Worm (Caenorhabditis elegans) whole organism, young adult: Measurements from ENCODE around the gene F53G2.13.

Source experiments
- B0261.1 ChIP-seq: sonication (generic microtip); optimal IDR thresholded peaks from 2 replicates; lab custom pipeline; 2016; ENCODE audit warnings: mild to moderate bottlenecking, missing genetic modification characterization, moderate library complexity, missing compliant biosample characterization
- D2030.7 ChIP-seq: fragments of 200-800 bp; sonication (Bioruptor generic); IDR thresholded peaks from 2 replicates; pipeline ENCODE4 v1.3.6; 2022; ENCODE audit warnings: missing genetic modification reagents, missing genetic modification characterization, missing compliant biosample characterization
- F39B2.1 ChIP-seq: fragments of 200-800 bp; sonication (Bioruptor generic); IDR thresholded peaks from 2 replicates; pipeline ENCODE4 v1.3.6; 2022; ENCODE audit warnings: missing genetic modification reagents, missing genetic modification characterization, missing compliant biosample characterization
- Y56A3A.18 ChIP-seq: fragments of 200-800 bp; sonication (Bioruptor generic); IDR thresholded peaks from 2 replicates; pipeline ENCODE4 v1.3.6; 2022; ENCODE audit warnings: missing genetic modification reagents, missing genetic modification characterization, missing compliant biosample characterization
- Y79H2A.3 ChIP-seq: fragments of 200-800 bp; sonication (Bioruptor generic); conservative IDR thresholded peaks from 2 replicates; pipeline ENCODE4 v1.3.6; 2022; ENCODE audit warnings: missing genetic modification reagents, missing genetic modification characterization, missing compliant biosample characterization
- Y95B8A.8 ChIP-seq: fragments of 200-800 bp; sonication (Bioruptor generic); IDR thresholded peaks from 2 replicates; pipeline ENCODE4 v1.3.6; 2022; ENCODE audit warnings: missing genetic modification reagents, missing genetic modification characterization, missing compliant biosample characterization
- akir-1 ChIP-seq: fragments of 200-800 bp; sonication (Bioruptor generic); optimal IDR thresholded peaks from 2 replicates; lab custom pipeline; 2018; ENCODE audit warnings: mild to moderate bottlenecking, missing genetic modification characterization, moderate library complexity, missing compliant biosample characterization
- atf-7 ChIP-seq: sonication (generic microtip); optimal IDR thresholded peaks from 2 replicates; lab custom pipeline; 2017; ENCODE audit warnings: mild to moderate bottlenecking, missing genetic modification characterization, missing compliant biosample characterization
- attf-6 ChIP-seq: fragments of 200-800 bp; sonication (Bioruptor generic); IDR thresholded peaks from 2 replicates; pipeline ENCODE4 v1.3.6; 2022; ENCODE audit warnings: missing genetic modification reagents, missing genetic modification characterization, missing compliant biosample characterization
- cebp-2 ChIP-seq: fragments of 200-800 bp; sonication (Bioruptor generic); IDR thresholded peaks from 2 replicates; pipeline ENCODE4 v1.3.6; 2022; ENCODE audit warnings: missing genetic modification characterization, missing compliant biosample characterization
- ceh-27 ChIP-seq: fragments of 200-800 bp; sonication (Bioruptor generic); optimal IDR thresholded peaks from 2 replicates; lab custom pipeline; 2018; ENCODE audit warnings: mild to moderate bottlenecking, missing genetic modification characterization, moderate library complexity, missing compliant biosample characterization
- dpl-1 ChIP-seq: fragments of 150-350 bp; optimal IDR thresholded peaks from 2 replicates; lab custom pipeline; 2014; ENCODE audit warnings: missing biosample characterization, missing genetic modification reagents, missing genetic modification characterization
- egl-44 ChIP-seq: fragments of 200-800 bp; sonication (Bioruptor generic); IDR thresholded peaks from 2 replicates; pipeline ENCODE4 v1.3.6; 2022; ENCODE audit warnings: missing genetic modification reagents, missing genetic modification characterization, missing compliant biosample characterization
- egrh-3 ChIP-seq: fragments of 200-800 bp; sonication (Bioruptor generic); IDR thresholded peaks from 2 replicates; pipeline ENCODE4 v1.3.6; 2022; ENCODE audit warnings: missing genetic modification reagents, missing genetic modification characterization, missing compliant biosample characterization
- ets-4 ChIP-seq: fragments of 200-800 bp; sonication (Bioruptor generic); optimal IDR thresholded peaks from 2 replicates; lab custom pipeline; 2018; ENCODE audit warnings: mild to moderate bottlenecking, missing genetic modification characterization, missing compliant biosample characterization
- gei-17 ChIP-seq: fragments of 200-800 bp; sonication (Bioruptor generic); optimal IDR thresholded peaks from 2 replicates; lab custom pipeline; 2018; ENCODE audit warnings: mild to moderate bottlenecking, missing genetic modification characterization, missing compliant biosample characterization
- hlh-26 ChIP-seq: fragments of 200-800 bp; sonication (Bioruptor generic); conservative IDR thresholded peaks from 2 replicates; pipeline ENCODE4 v1.3.6; 2022; ENCODE audit warnings: missing genetic modification reagents, missing genetic modification characterization, missing compliant biosample characterization
- hmg-1.2 ChIP-seq: fragments of 200-800 bp; sonication (Bioruptor generic); IDR thresholded peaks from 2 replicates; pipeline ENCODE4 v1.3.6; 2022; ENCODE audit warnings: missing genetic modification reagents, missing genetic modification characterization, missing compliant biosample characterization
- lag-1 ChIP-seq: fragments of 200-800 bp; sonication (Bioruptor generic); IDR thresholded peaks from 2 replicates; pipeline ENCODE4 v1.3.6; 2022; ENCODE audit warnings: missing genetic modification reagents, missing genetic modification characterization, missing compliant biosample characterization
- let-526 ChIP-seq: fragments of 200-800 bp; sonication (Bioruptor generic); IDR thresholded peaks from 2 replicates; pipeline ENCODE4 v1.3.6; 2022; ENCODE audit warnings: missing genetic modification reagents, missing genetic modification characterization, missing compliant biosample characterization
- let-607 ChIP-seq, 2 experiments: fragments of 200-800 bp in 1 of 2; sonication (Bioruptor generic) in 1 of 2; sonication (generic microtip) in 1 of 2; optimal IDR thresholded peaks; 2 replicates each; lab custom pipeline; 2016 to 2018; ENCODE audit warnings: mild to moderate bottlenecking in 2 of 2, missing compliant biosample characterization in 2 of 2, missing genetic modification characterization in 2 of 2, moderate library complexity in 2 of 2, missing genotype in 1 of 2
- lin-35 ChIP-seq, 3 experiments: fragments of 150-350 bp in 2 of 3; sonication (generic microtip) in 1 of 3; optimal IDR thresholded peaks; 2 replicates each; lab custom pipeline; 2014 to 2018; ENCODE audit warnings: missing biosample characterization in 3 of 3, missing genetic modification characterization in 3 of 3, missing genetic modification reagents in 3 of 3
- lir-1 ChIP-seq: fragments of 200-800 bp; sonication (Bioruptor generic); conservative IDR thresholded peaks from 2 replicates; pipeline ENCODE4 v1.3.6; 2022; ENCODE audit warnings: missing genetic modification reagents, missing genetic modification characterization, missing compliant biosample characterization
- lsy-27 ChIP-seq: sonication (generic microtip); optimal IDR thresholded peaks from 2 replicates; lab custom pipeline; 2017; ENCODE audit warnings: missing genetic modification characterization, mild to moderate bottlenecking, missing compliant biosample characterization, antibody characterized with exemption, missing genotype, borderline replicate concordance; ENCODE audit not compliant: insufficient read depth
- mel-28 ChIP-seq: sonication (generic microtip); optimal IDR thresholded peaks from 2 replicates; lab custom pipeline; 2016; ENCODE audit warnings: borderline replicate concordance, mild to moderate bottlenecking, missing genetic modification characterization, missing compliant biosample characterization
- mxl-1 ChIP-seq: sonication (generic microtip); optimal IDR thresholded peaks from 2 replicates; lab custom pipeline; 2016; ENCODE audit warnings: missing genetic modification characterization, missing compliant biosample characterization
- nhr-179 ChIP-seq: sonication (generic microtip); optimal IDR thresholded peaks from 2 replicates; lab custom pipeline; 2016; ENCODE audit warnings: mild to moderate bottlenecking, missing genetic modification characterization, missing compliant biosample characterization
- nhr-80 ChIP-seq: sonication (generic microtip); optimal IDR thresholded peaks from 2 replicates; lab custom pipeline; 2016; ENCODE audit warnings: missing genetic modification characterization, missing compliant biosample characterization
- nhr-90 ChIP-seq: sonication (generic microtip); optimal IDR thresholded peaks from 2 replicates; lab custom pipeline; 2016; ENCODE audit warnings: missing genotype, mild to moderate bottlenecking, missing genetic modification characterization, missing compliant biosample characterization
- rec-8 ChIP-seq, 2 experiments: sonication (generic microtip); optimal IDR thresholded peaks; 2 replicates each; lab custom pipeline; 2016; ENCODE audit warnings: mild to moderate bottlenecking in 2 of 2, missing genetic modification characterization in 2 of 2, missing genetic modification reagents in 2 of 2, missing genotype in 2 of 2, missing biosample characterization in 1 of 2, missing compliant biosample characterization in 1 of 2, moderate library complexity in 1 of 2
- zfh-2 ChIP-seq: fragments of 200-800 bp; sonication (Bioruptor generic); conservative IDR thresholded peaks from 2 replicates; pipeline ENCODE4 v1.3.6; 2022; ENCODE audit warnings: missing genetic modification reagents, missing genetic modification characterization, missing compliant biosample characterization
- ztf-25 ChIP-seq: fragments of 200-800 bp; sonication (Bioruptor generic); IDR thresholded peaks from 2 replicates; pipeline ENCODE4 v1.3.6; 2022; ENCODE audit warnings: missing genetic modification reagents, missing genetic modification characterization, missing compliant biosample characterization
- ztf-3 ChIP-seq: fragments of 200-800 bp; sonication (Bioruptor generic); optimal IDR thresholded peaks from 2 replicates; lab custom pipeline; 2018; ENCODE audit warnings: mild to moderate bottlenecking, missing genetic modification characterization, missing compliant biosample characterization

The F53G2.13 gene

ce11 chrII:2438944-2439343 lies 44.7 kb upstream of the F53G2.13 start:
- TF ChIP-seq nhr-90 (tag; lab: Kevin White, UChicago), result no peak
- TF ChIP-seq, all 124 proteins: peak for 0

ce11 chrII:2440312-2440711 lies 43.3 kb upstream of the F53G2.13 start:
- no peak for TF ChIP-seq akir-1 (GFP tag; lab: Kevin White, UChicago)
- TF ChIP-seq dpl-1 (GFP tag; lab: Kevin White, UChicago), result no peak
- peak; percentile 51 for TF ChIP-seq hmg-1.2 (GFP tag; lab: Robert Waterston, UW)

ce11 chrII:2442243-2442642 lies 41.4 kb upstream of the F53G2.13 start:
- no peak for TF ChIP-seq mel-28 (tag; lab: Kevin White, UChicago)
- TF ChIP-seq let-526 (GFP tag; lab: Robert Waterston, UW), result no peak
- TF ChIP-seq lir-1 (GFP tag; lab: Robert Waterston, UW), result no peak
- TF ChIP-seq nhr-80 (tag; lab: Kevin White, UChicago), result peak; percentile 30

- TF ChIP-seq B0261.1 (tag; lab: Kevin White, UChicago), result no peak
- TF ChIP-seq rec-8 (tag; optimal IDR thresholded peaks at IDR 0.05; lab: Kevin White, UChicago), result no peak
- TF ChIP-seq nhr-179 (tag; lab: Kevin White, UChicago), result no peak
- TF ChIP-seq Y95B8A.8 (GFP tag; lab: Robert Waterston, UW), result no peak
- TF ChIP-seq atf-7 (tag; lab: Kevin White, UChicago), result no peak
- no peak for TF ChIP-seq attf-6
- TF ChIP-seq F39B2.1 (GFP tag; lab: Robert Waterston, UW), result no peak
- no peak for TF ChIP-seq lag-1
- no peak for TF ChIP-seq mxl-1 (tag; lab: Kevin White, UChicago)
- TF ChIP-seq D2030.7 (GFP tag; lab: Robert Waterston, UW), result no peak
- no peak for TF ChIP-seq ztf-25 (GFP tag; lab: Robert Waterston, UW)
- TF ChIP-seq cebp-2 (GFP tag; lab: Robert Waterston, UW), result no peak
- TF ChIP-seq hlh-26 (GFP tag; lab: Robert Waterston, UW), result no peak
- no peak for TF ChIP-seq lir-1 (GFP tag; lab: Robert Waterston, UW)
- no peak for TF ChIP-seq Y56A3A.18 (GFP tag; lab: Robert Waterston, UW)
Observed at ce11 chrII:2442979-2443378, 40.6 kb upstream of the F53G2.13 start, which contains the start of gene vab-19. Gene vab-19, plus strand, starts transcription at chrII:2443279.

ce11 chrII:2445164-2445563 lies 38.4 kb upstream of the F53G2.13 start:
- no peak for TF ChIP-seq lsy-27 (tag; lab: Kevin White, UChicago)
- no peak for TF ChIP-seq nhr-90 (tag; lab: Kevin White, UChicago)
- TF ChIP-seq ceh-27, result no peak
- TF ChIP-seq D2030.7 (GFP tag; lab: Robert Waterston, UW), result no peak
- no peak for TF ChIP-seq lin-35 (GFP tag; optimal IDR thresholded peaks at IDR 0.05; lab: Kevin White, UChicago)
- TF ChIP-seq egrh-3, result no peak
- peak; percentile 55; the same call in 1 of the 2 replicates for TF ChIP-seq zfh-2 (GFP tag; lab: Robert Waterston, UW)
- TF ChIP-seq, all 124 proteins: peak for 1

ce11 chrII:2446727-2447126 lies 36.9 kb upstream of the F53G2.13 start:
- TF ChIP-seq ceh-27, result no peak
- TF ChIP-seq let-607 (tag; optimal IDR thresholded peaks at IDR 0.05; lab: Kevin White, UChicago), result no peak
- TF ChIP-seq Y79H2A.3 (GFP tag; lab: Robert Waterston, UW), result no peak
- TF ChIP-seq lir-1 (GFP tag; lab: Robert Waterston, UW), result no peak
- no peak for TF ChIP-seq D2030.7 (GFP tag; lab: Robert Waterston, UW)
- TF ChIP-seq egl-44 (GFP tag; lab: Robert Waterston, UW), result no peak
- TF ChIP-seq ztf-3 (GFP tag; lab: Kevin White, UChicago), result no peak
- no peak for TF ChIP-seq akir-1 (GFP tag; lab: Kevin White, UChicago)
- TF ChIP-seq gei-17 (GFP tag; lab: Kevin White, UChicago), result no peak
- TF ChIP-seq ets-4, result no peak
